Fruit fly (Drosophila melanogaster) whole organism, prepupa: ENCODE data around the gene CG34355.

Experiments
- Blimp-1 ChIP-seq: fragments of 200-800 bp; sonication (Bioruptor generic); optimal IDR thresholded peaks from 3 replicates; lab custom pipeline; 2017; ENCODE audit warnings: missing biosample characterization, missing genetic modification characterization, mild to moderate bottlenecking, moderate library complexity, missing genetic modification reagents
- CG10631 ChIP-seq: fragments of 200-800 bp; sonication (Bioruptor generic); optimal IDR thresholded peaks from 2 replicates; lab custom pipeline; 2016; ENCODE audit warnings: missing biosample characterization, missing genetic modification characterization
- CG10669 ChIP-seq: fragments of 200-800 bp; sonication (Bioruptor generic); optimal IDR thresholded peaks from 3 replicates; lab custom pipeline; 2018; ENCODE audit warnings: missing biosample characterization, mild to moderate bottlenecking, missing genetic modification characterization, moderate library complexity
- CG11294 ChIP-seq: fragments of 200-800 bp; sonication (Bioruptor generic); IDR thresholded peaks from 2 replicates; pipeline ENCODE4 v1.3.6; 2022; ENCODE audit warnings: missing biosample characterization, missing genetic modification characterization
- CG11902 ChIP-seq: fragments of 200-800 bp; sonication (Bioruptor generic); optimal IDR thresholded peaks from 3 replicates; lab custom pipeline; 2016; ENCODE audit warnings: missing biosample characterization, missing genetic modification characterization
- CG15336 ChIP-seq: fragments of 200-800 bp; sonication (Bioruptor generic); IDR thresholded peaks from 2 replicates; pipeline ENCODE4 v1.3.6; 2022; ENCODE audit warnings: missing biosample characterization, missing genetic modification characterization
- CG1621 ChIP-seq: fragments of 200-800 bp; sonication (Bioruptor generic); optimal IDR thresholded peaks from 3 replicates; lab custom pipeline; 2018; ENCODE audit warnings: missing biosample characterization, mild to moderate bottlenecking, missing genetic modification characterization
- CG31627 ChIP-seq: fragments of 200-800 bp; sonication (Bioruptor generic); optimal IDR thresholded peaks from 3 replicates; lab custom pipeline; 2016; ENCODE audit warnings: missing biosample characterization, missing genetic modification characterization
- CG32006 ChIP-seq: fragments of 200-800 bp; sonication (Bioruptor generic); optimal IDR thresholded peaks from 3 replicates; lab custom pipeline; 2017; ENCODE audit warnings: missing biosample characterization, mild to moderate bottlenecking, missing genetic modification characterization
- CG3919 ChIP-seq: fragments of 200-800 bp; sonication (Bioruptor generic); optimal IDR thresholded peaks from 3 replicates; lab custom pipeline; 2016; ENCODE audit warnings: missing biosample characterization, missing genetic modification characterization
- CG6808 ChIP-seq: fragments of 200-800 bp; sonication (Bioruptor generic); optimal IDR thresholded peaks from 3 replicates; lab custom pipeline; 2017; ENCODE audit warnings: missing biosample characterization, missing genetic modification characterization, mild to moderate bottlenecking, moderate library complexity, missing genetic modification reagents
- CG6854 ChIP-seq: fragments of 200-800 bp; sonication (Bioruptor generic); optimal IDR thresholded peaks from 2 replicates; lab custom pipeline; 2017; ENCODE audit warnings: missing biosample characterization, mild to moderate bottlenecking, missing genetic modification characterization
- CG7368 ChIP-seq: fragments of 200-800 bp; sonication (Bioruptor generic); optimal IDR thresholded peaks from 3 replicates; lab custom pipeline; 2016; ENCODE audit warnings: missing biosample characterization, missing genetic modification characterization
- CG8119 ChIP-seq: fragments of 200-800 bp; sonication (Bioruptor generic); IDR thresholded peaks from 3 replicates; pipeline ENCODE4 v1.3.6; 2022; ENCODE audit warnings: missing biosample characterization, missing genetic modification characterization
- CG8319 ChIP-seq: fragments of 200-800 bp; sonication (Bioruptor generic); optimal IDR thresholded peaks from 3 replicates; lab custom pipeline; 2016; ENCODE audit warnings: missing biosample characterization, missing genetic modification characterization
- CG8632 ChIP-seq: fragments of 200-800 bp; sonication (Bioruptor generic); optimal IDR thresholded peaks from 3 replicates; lab custom pipeline; 2016; ENCODE audit warnings: missing biosample characterization, missing genetic modification characterization
- CG9139 ChIP-seq: fragments of 200-800 bp; sonication (Bioruptor generic); optimal IDR thresholded peaks from 3 replicates; lab custom pipeline; 2017; ENCODE audit warnings: missing biosample characterization, mild to moderate bottlenecking, missing genetic modification characterization
- Eip75B ChIP-seq: fragments of 200-800 bp; sonication (Bioruptor generic); optimal IDR thresholded peaks from 3 replicates; lab custom pipeline; 2016; ENCODE audit warnings: missing biosample characterization, missing genetic modification characterization
- Eip78C ChIP-seq: fragments of 200-800 bp; sonication (Bioruptor generic); peaks from one replicate; lab custom pipeline; 2016; ENCODE audit warnings: missing biosample characterization, missing genetic modification characterization
- Eip93F ChIP-seq: fragments of 200-800 bp; sonication (Bioruptor generic); optimal IDR thresholded peaks from 2 replicates; lab custom pipeline; 2016; ENCODE audit warnings: missing biosample characterization, mild to moderate bottlenecking, missing genetic modification characterization
- Ets96B ChIP-seq: fragments of 200-800 bp; optimal IDR thresholded peaks from 2 replicates; lab custom pipeline; 2019; ENCODE audit warnings: missing biosample characterization, mild to moderate bottlenecking, missing genetic modification characterization, moderate library complexity
- Gug ChIP-seq: fragments of 200-800 bp; sonication (Bioruptor generic); IDR thresholded peaks from 2 replicates; pipeline ENCODE4 v1.3.6; 2022; ENCODE audit warnings: missing biosample characterization, missing genetic modification characterization
- Lpt ChIP-seq: fragments of 200-800 bp; sonication (Bioruptor generic); optimal IDR thresholded peaks from 3 replicates; lab custom pipeline; 2016; ENCODE audit warnings: missing biosample characterization, missing genetic modification characterization
- Met ChIP-seq: fragments of 200-800 bp; sonication (Bioruptor generic); optimal IDR thresholded peaks from 3 replicates; lab custom pipeline; 2016; ENCODE audit warnings: missing biosample characterization, missing genetic modification characterization
- OdsH ChIP-seq: fragments of 200-800 bp; sonication (Bioruptor generic); optimal IDR thresholded peaks from 3 replicates; lab custom pipeline; 2016; ENCODE audit warnings: missing biosample characterization, missing genetic modification characterization
- Smox ChIP-seq: fragments of 200-800 bp; sonication (Bioruptor generic); optimal IDR thresholded peaks from 3 replicates; lab custom pipeline; 2016; ENCODE audit warnings: missing biosample characterization, missing genetic modification characterization
- Sox102F ChIP-seq: fragments of 200-800 bp; sonication (Bioruptor generic); optimal IDR thresholded peaks from 2 replicates; lab custom pipeline; 2016; ENCODE audit warnings: missing biosample characterization, mild to moderate bottlenecking, missing genetic modification characterization
- Sox14 ChIP-seq: fragments of 200-800 bp; sonication (Bioruptor generic); optimal IDR thresholded peaks from 3 replicates; lab custom pipeline; 2016; ENCODE audit warnings: missing biosample characterization, missing genetic modification characterization
- acj6 ChIP-seq: fragments of 200-800 bp; sonication (Bioruptor generic); optimal IDR thresholded peaks from 3 replicates; lab custom pipeline; 2016; ENCODE audit warnings: missing biosample characterization, missing genetic modification characterization
- dsx ChIP-seq: fragments of 200-800 bp; optimal IDR thresholded peaks from 3 replicates; lab custom pipeline; 2019; ENCODE audit warnings: missing biosample characterization, mild to moderate bottlenecking, missing genetic modification characterization, moderate library complexity; ENCODE audit not compliant: poor library complexity, severe bottlenecking
- eg ChIP-seq: fragments of 200-800 bp; sonication (Bioruptor generic); IDR thresholded peaks from 3 replicates; pipeline ENCODE4 v1.3.6; 2022; ENCODE audit warnings: missing biosample characterization, missing genetic modification characterization
- esn ChIP-seq: fragments of 200-800 bp; sonication (Bioruptor generic); optimal IDR thresholded peaks from 2 replicates; lab custom pipeline; 2016; ENCODE audit warnings: missing biosample characterization, mild to moderate bottlenecking, missing genetic modification characterization, moderate library complexity
- fd59A ChIP-seq: fragments of 200-800 bp; sonication (Bioruptor generic); optimal IDR thresholded peaks from 2 replicates; lab custom pipeline; 2017; ENCODE audit warnings: missing biosample characterization, mild to moderate bottlenecking, missing genetic modification characterization, missing genetic modification reagents
- lz ChIP-seq: fragments of 200-800 bp; sonication (Bioruptor generic); optimal IDR thresholded peaks from 3 replicates; lab custom pipeline; 2016; ENCODE audit warnings: missing biosample characterization, missing genetic modification characterization
- net ChIP-seq: fragments of 200-800 bp; sonication (Bioruptor generic); optimal IDR thresholded peaks from 3 replicates; lab custom pipeline; 2016; ENCODE audit warnings: missing biosample characterization, missing genetic modification characterization
- pdm3 ChIP-seq: fragments of 200-800 bp; sonication (Bioruptor generic); optimal IDR thresholded peaks from 3 replicates; lab custom pipeline; 2016; ENCODE audit warnings: missing biosample characterization, missing genetic modification characterization
- salr ChIP-seq, 2 experiments: fragments of 200-800 bp; sonication (Bioruptor generic); optimal IDR thresholded peaks; 3 replicates each; lab custom pipeline; 2016 to 2018; ENCODE audit warnings: missing biosample characterization in 2 of 2, missing genetic modification characterization in 2 of 2, mild to moderate bottlenecking in 1 of 2
- spab ChIP-seq: fragments of 200-800 bp; sonication (Bioruptor generic); optimal IDR thresholded peaks from 2 replicates; lab custom pipeline; 2017; ENCODE audit warnings: missing biosample characterization, mild to moderate bottlenecking, missing genetic modification characterization, missing genetic modification reagents
- ss ChIP-seq, 2 experiments: fragments of 200-800 bp; sonication (Bioruptor generic); optimal IDR thresholded peaks; 2 replicates in 1 of 2; 3 replicates in 1 of 2; lab custom pipeline; 2017 to 2018; ENCODE audit warnings: mild to moderate bottlenecking in 2 of 2, missing biosample characterization in 2 of 2, missing genetic modification characterization in 2 of 2, moderate library complexity in 1 of 2
- svp ChIP-seq: fragments of 200-800 bp; sonication (Bioruptor generic); peaks from one replicate; lab custom pipeline; 2016; ENCODE audit warnings: missing biosample characterization, missing genetic modification characterization
- vri ChIP-seq: fragments of 200-800 bp; sonication (Bioruptor generic); optimal IDR thresholded peaks from 3 replicates; lab custom pipeline; 2016; ENCODE audit warnings: missing biosample characterization, mild to moderate bottlenecking, missing genetic modification characterization

Gene CG34355

DNA sequence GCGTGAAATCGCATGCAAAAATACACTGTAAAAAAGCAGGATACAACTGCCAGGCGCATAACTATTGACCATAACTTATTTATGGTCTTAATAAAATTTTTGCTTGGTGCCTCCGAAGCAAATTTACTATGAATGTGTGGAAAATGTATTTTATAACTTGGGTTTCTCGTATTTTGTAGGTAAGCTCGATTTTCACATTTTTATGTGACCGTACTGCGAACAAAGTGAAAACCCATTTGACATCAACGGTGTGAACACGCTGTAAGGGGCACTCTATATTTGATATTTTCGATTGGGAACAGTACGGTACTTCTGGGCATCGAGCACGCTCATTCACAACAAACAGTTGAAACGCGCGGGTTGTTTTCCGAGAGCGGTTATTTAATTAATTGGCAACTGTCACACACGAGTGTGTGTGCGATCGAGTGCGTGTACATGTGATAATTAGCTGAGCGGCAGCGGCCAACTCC lies 22.2 kb upstream of the CG34355 start, which contains the start of the genes Nup98-96 and mbc (continued):
- TF ChIP-seq CG11902 (GFP tag; lab: Kevin White, UChicago) (peak; percentile 89), CG8119 (GFP tag; lab: Robert Waterston, UW) (0 out of 3 replicates have a peak, but pooled peaks have one; percentile 27), Sox14 (peak; percentile 95), net (GFP tag; lab: Kevin White, UChicago) (peak; percentile 44), CG32006 (GFP tag; lab: Kevin White, UChicago) (peak; percentile 79), Lpt (GFP tag; lab: Kevin White, UChicago) (peak; percentile 55), CG10631 (GFP tag; lab: Kevin White, UChicago) (peak; percentile 84), CG9139 (GFP tag; lab: Kevin White, UChicago) (peak; percentile 44), esn (GFP tag; lab: Kevin White, UChicago) (peak; percentile 89), CG8632 (GFP tag; lab: Kevin White, UChicago) (peak; percentile 60), dsx (GFP tag; lab: Kevin White, UChicago) (peak; percentile 48), Smox (peak; percentile 88), Gug (peak; percentile 79), Blimp-1 (GFP tag; lab: Kevin White, UChicago) (peak; percentile 6), CG6808 (GFP tag; lab: Kevin White, UChicago) (peak; percentile 66), acj6 (GFP tag; lab: Kevin White, UChicago) (peak; percentile 86), CG15336 (GFP tag; lab: Robert Waterston, UW) (0 out of 2 replicates have a peak, but pooled peaks have one; percentile 40), lz (GFP tag; lab: Kevin White, UChicago) (peak; percentile 91), Ets96B (tag; lab: Kevin White, UChicago) (peak; percentile 72), Eip93F (no peak), CG11294 (GFP tag; lab: Robert Waterston, UW) (peak; percentile 18; the same call in 1 of the 2 replicates), CG6854 (GFP tag; lab: Kevin White, UChicago) (peak; percentile 78), ss (GFP tag; optimal IDR thresholded peaks at IDR 0.05; lab: Kevin White, UChicago) (peak; percentile 53 to 73), Eip75B (GFP tag; lab: Kevin White, UChicago) (peak; percentile 88), CG1621 (tag; lab: Kevin White, UChicago) (peak; percentile 77), vri (GFP tag; lab: Kevin White, UChicago) (peak; percentile 81), svp (peak; percentile 92), Met (peak; percentile 86), CG10669 (peak; percentile 63), CG8319 (peak; percentile 58), CG7368 (peak; percentile 73), pdm3 (GFP tag; lab: Kevin White, UChicago) (peak; percentile 86), salr (GFP tag; optimal IDR thresholded peaks at IDR 0.05; lab: Kevin White, UChicago) (peak; percentile 52 to 62), CG31627 (GFP tag; lab: Kevin White, UChicago) (peak; percentile 95), eg (GFP tag; lab: Robert Waterston, UW) (peak; percentile 85), fd59A (GFP tag; lab: Kevin White, UChicago) (peak; percentile 64), spab (GFP tag; lab: Kevin White, UChicago) (peak; percentile 22), Sox102F (peak; percentile 80), CG3919 (peak; percentile 81), OdsH (GFP tag; lab: Kevin White, UChicago) (peak; percentile 87), Eip78C (peak; percentile 86)
